Fruit fly (Drosophila melanogaster): ENCODE data around the gene EMC2A.

The EMC2A gene

DNA sequence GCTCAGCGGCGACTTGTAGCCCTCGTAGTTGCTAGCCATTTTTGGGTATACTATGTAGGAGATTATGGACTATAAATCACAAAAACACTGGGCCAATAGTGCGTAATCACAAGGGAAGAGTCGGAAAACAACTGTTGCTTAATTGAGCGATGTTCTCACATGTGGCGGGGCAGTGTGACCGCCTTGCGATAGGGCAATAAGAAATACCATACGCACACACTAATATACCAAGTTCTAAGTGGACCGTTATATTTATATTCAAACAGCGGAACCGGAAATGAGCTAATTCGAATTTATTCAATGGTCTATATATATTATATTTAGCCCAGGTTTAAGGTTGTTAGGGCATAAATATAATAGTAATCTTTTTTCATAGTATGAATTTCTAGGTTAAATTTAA, 25.1 kb upstream of the EMC2A start, which contains the start of gene Adsl (continued):
- peak; percentile 60; the same call in 1 of the 2 replicates for TF ChIP-seq CG13287 (GFP tag; IDR thresholded peaks at IDR 0.05; ENCODE audit: partially characterized antibody)
- TF ChIP-seq wor (GFP tag; IDR thresholded peaks at IDR 0.05) = no peak
- 0 out of 3 replicates have a peak, but pooled peaks have one; percentile 20 for TF ChIP-seq croc (GFP tag; conservative IDR thresholded peaks at IDR 0.05)
- TF ChIP-seq CG9932 (GFP tag; IDR thresholded peaks at IDR 0.05) = no peak
- TF ChIP-seq Sry-δ (GFP tag; optimal IDR thresholded peaks at IDR 0.05) = no peak
- TF ChIP-seq Atf6 (GFP tag; IDR thresholded peaks at IDR 0.05) = no peak
- peak; percentile 76 for TF ChIP-seq wek (GFP tag; optimal IDR thresholded peaks at IDR 0.05)
- no peak for TF ChIP-seq CG11456 (GFP tag; IDR thresholded peaks at IDR 0.05)
- TF ChIP-seq CG8290 (GFP tag; optimal IDR thresholded peaks at IDR 0.05) = no peak
- TF ChIP-seq CG8290 (tag; optimal IDR thresholded peaks at IDR 0.05) = peak in 1 of 2 experiments; percentile 3
- peak; percentile 32 for TF ChIP-seq Hsf (GFP tag; optimal IDR thresholded peaks at IDR 0.05)
- no peak for TF ChIP-seq CG18262 (tag; optimal IDR thresholded peaks at IDR 0.05)
- TF ChIP-seq CG11560 (tag; IDR thresholded peaks at IDR 0.05) = no peak
- peak; percentile 3 for TF ChIP-seq eyg (GFP tag; optimal IDR thresholded peaks at IDR 0.05)
- TF ChIP-seq CG15696 (tag; optimal IDR thresholded peaks at IDR 0.05) = peak; percentile 3
- TF ChIP-seq CG3847 (GFP tag; IDR thresholded peaks at IDR 0.05) = no peak
- no peak for TF ChIP-seq CG3065 (GFP tag; optimal IDR thresholded peaks at IDR 0.05)
- TF ChIP-seq eve (GFP tag; optimal IDR thresholded peaks at IDR 0.05) = no peak
- peak; percentile 70 for TF ChIP-seq CG33213 (GFP tag; optimal IDR thresholded peaks at IDR 0.05)
- TF ChIP-seq ham (GFP tag; IDR thresholded peaks at IDR 0.05) = no peak
- TF ChIP-seq Hey (tag; optimal IDR thresholded peaks at IDR 0.05) = peak; percentile 14
- TF ChIP-seq CG42726 (GFP tag; IDR thresholded peaks at IDR 0.05; ENCODE audit: partially characterized antibody) = no peak
- TF ChIP-seq zf30C (GFP tag; optimal IDR thresholded peaks at IDR 0.05) = no peak
- no peak for TF ChIP-seq Awh (GFP tag; IDR thresholded peaks at IDR 0.05)
- TF ChIP-seq CG18599 (GFP tag; optimal IDR thresholded peaks at IDR 0.05) = peak; percentile 71
- TF ChIP-seq B-H2 (GFP tag; optimal IDR thresholded peaks at IDR 0.05) = no peak
- peak; percentile 69 for TF ChIP-seq dmrt11E (tag; optimal IDR thresholded peaks at IDR 0.05)
- peak; percentile 95 for TF ChIP-seq Med (GFP tag)
- TF ChIP-seq pfk (GFP tag; optimal IDR thresholded peaks at IDR 0.05) = peak; percentile 35
- TF ChIP-seq Abd-B (GFP tag; optimal IDR thresholded peaks at IDR 0.05) = no peak
- TF ChIP-seq CG30403 (GFP tag; optimal IDR thresholded peaks at IDR 0.05) = peak; percentile 42
- TF ChIP-seq CG15514 (GFP tag; optimal IDR thresholded peaks at IDR 0.05) = peak; percentile 96
- TF ChIP-seq nom (GFP tag; optimal IDR thresholded peaks at IDR 0.05) = no peak
- no peak for TF ChIP-seq CG4404 (GFP tag; IDR thresholded peaks at IDR 0.05)
- TF ChIP-seq kah (GFP tag; optimal IDR thresholded peaks at IDR 0.05) = peak; percentile 82
- TF ChIP-seq unc-4 (GFP tag; IDR thresholded peaks at IDR 0.05; ENCODE audit: partially characterized antibody) = 0 out of 2 replicates have a peak, but pooled peaks have one; percentile 29
- peak; percentile 86 for TF ChIP-seq Max (GFP tag; optimal IDR thresholded peaks at IDR 0.05)
- peak; percentile 40 for TF ChIP-seq repo (GFP tag; optimal IDR thresholded peaks at IDR 0.05)
- no peak for TF ChIP-seq danr (GFP tag; IDR thresholded peaks at IDR 0.05)
- no peak for TF ChIP-seq cas (GFP tag; IDR thresholded peaks at IDR 0.05)
- TF ChIP-seq CG9797 (GFP tag; optimal IDR thresholded peaks at IDR 0.05) = peak; percentile 86
- TF ChIP-seq Dfd (GFP tag; optimal IDR thresholded peaks at IDR 0.05) = no peak
- TF ChIP-seq CG16863 (GFP tag; optimal IDR thresholded peaks at IDR 0.05) = no peak
- no peak for TF ChIP-seq pho (GFP tag; optimal IDR thresholded peaks at IDR 0.05)
- TF ChIP-seq CG9817 (tag; optimal IDR thresholded peaks at IDR 0.05) = peak; percentile 58
- peak; percentile 5 for TF ChIP-seq CG9609 (GFP tag; optimal IDR thresholded peaks at IDR 0.05)
- no peak for TF ChIP-seq sd (tag; optimal IDR thresholded peaks at IDR 0.05)
- no peak for TF ChIP-seq CG9876 (GFP tag; optimal IDR thresholded peaks at IDR 0.05)
- TF ChIP-seq sima (GFP tag; optimal IDR thresholded peaks at IDR 0.05) = no peak
- TF ChIP-seq sob (GFP tag; IDR thresholded peaks at IDR 0.05) = peak; percentile 60; the same call in 1 of the 2 replicates
- no peak for TF ChIP-seq H2.0 (GFP tag; IDR thresholded peaks at IDR 0.05)
- no peak for TF ChIP-seq Nf-YC (tag; optimal IDR thresholded peaks at IDR 0.05)
